ENCODE assay signal across 2 worm cellular contexts in the genomic region with DNA sequence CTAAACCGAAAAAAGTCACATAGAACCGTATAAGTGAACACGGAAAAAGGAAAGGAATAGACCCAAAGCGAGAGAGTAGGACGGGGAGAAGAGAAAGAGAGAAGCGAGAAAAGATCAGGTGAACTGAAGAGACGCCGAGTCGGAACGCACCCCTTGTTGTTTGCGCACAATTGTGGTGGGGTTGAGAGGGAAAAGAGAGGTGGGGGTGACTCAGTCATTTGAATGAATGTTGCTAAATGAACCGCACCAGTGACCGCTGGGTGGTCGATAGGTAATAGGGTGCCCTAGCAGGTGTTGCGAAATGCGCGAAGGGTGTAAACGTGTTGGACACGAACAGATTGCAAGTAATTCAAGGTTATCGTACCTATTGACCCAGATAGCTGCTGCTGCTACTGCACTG.
TF ChIP-seq lines count a peak whose summit lies in the region.

Gene lgl-1 (minus strand): TSS at position 70 of the 400 bp plus-strand sequence.

TF ChIP-seq in whole organism, L4 larva, 104 proteins besides CTCF, POLR2A, EP300 and RAD21 (continued from another document):
- TF ChIP-seq nhr-6 (tag; optimal IDR thresholded peaks at IDR 0.05; lab: Kevin White, UChicago) (peak; percentile 68), lin-39 (tag; optimal IDR thresholded peaks at IDR 0.05; lab: Kevin White, UChicago) (no peak), duxl-1 (tag; optimal IDR thresholded peaks at IDR 0.05; lab: Kevin White, UChicago; ENCODE audit: poor library complexity) (no peak), mdl-1 (tag; optimal IDR thresholded peaks at IDR 0.05; lab: Kevin White, UChicago) (no peak), arid-1 (GFP tag; conservative IDR thresholded peaks at IDR 0.05; lab: Robert Waterston, UW) (no peak), egl-43 (GFP tag; IDR thresholded peaks at IDR 0.05; lab: Robert Waterston, UW) (peak; percentile 58; the same call in 1 of the 2 replicates), nhr-111 (GFP tag; optimal IDR thresholded peaks at IDR 0.05; lab: Kevin White, UChicago) (no peak), egl-27 (tag; optimal IDR thresholded peaks at IDR 0.05; lab: Kevin White, UChicago) (no peak), ceh-20 (GFP tag; IDR thresholded peaks at IDR 0.05; lab: Robert Waterston, UW) (no peak), tra-1 (GFP tag; IDR thresholded peaks at IDR 0.05; lab: Robert Waterston, UW) (no peak), F49E8.2 (tag; optimal IDR thresholded peaks at IDR 0.05; lab: Kevin White, UChicago; ENCODE audit: borderline replicate concordance) (no peak), madf-5 (GFP tag; IDR thresholded peaks at IDR 0.05; lab: Robert Waterston, UW) (no peak), hlh-11 (tag; optimal IDR thresholded peaks at IDR 0.05; lab: Kevin White, UChicago) (peak; percentile 39), dve-1 (tag; optimal IDR thresholded peaks at IDR 0.05; lab: Kevin White, UChicago; ENCODE audit: insufficient read depth) (peak; percentile 33), Y5F2A.4 (GFP tag; optimal IDR thresholded peaks at IDR 0.05; lab: Kevin White, UChicago) (no peak), spr-3 (GFP tag; optimal IDR thresholded peaks at IDR 0.05; lab: Kevin White, UChicago) (no peak), nhr-28 (tag; optimal IDR thresholded peaks at IDR 0.05; lab: Kevin White, UChicago) (peak; percentile 52), fkh-10 (GFP tag; optimal IDR thresholded peaks at IDR 0.05; lab: Kevin White, UChicago) (no peak), Y105C5A.15 (GFP tag; IDR thresholded peaks at IDR 0.05; lab: Robert Waterston, UW) (no peak), T20F7.1 (GFP tag; optimal IDR thresholded peaks at IDR 0.05; lab: Kevin White, UChicago) (no peak), lin-1 (GFP tag; IDR thresholded peaks at IDR 0.05; lab: Robert Waterston, UW) (no peak), ztf-7 (tag; optimal IDR thresholded peaks at IDR 0.05; lab: Kevin White, UChicago) (no peak), snpc-4 (tag; optimal IDR thresholded peaks at IDR 0.05; lab: Kevin White, UChicago) (no peak), mxl-2 (GFP tag; conservative IDR thresholded peaks at IDR 0.05; lab: Robert Waterston, UW) (no peak), ztf-11 (tag; optimal IDR thresholded peaks at IDR 0.05; lab: Kevin White, UChicago) (no peak), lin-13 (GFP tag; optimal IDR thresholded peaks at IDR 0.05; lab: Kevin White, UChicago) (no peak), spr-1 (tag; optimal IDR thresholded peaks at IDR 0.05; lab: Kevin White, UChicago) (no peak), rbr-2 (tag; optimal IDR thresholded peaks at IDR 0.05; lab: Kevin White, UChicago) (peak; percentile 24), lir-3 (tag; optimal IDR thresholded peaks at IDR 0.05; lab: Kevin White, UChicago) (no peak), dmd-6 (GFP tag; IDR thresholded peaks at IDR 0.05; lab: Robert Waterston, UW) (no peak), pha-4 (GFP tag; IDR thresholded peaks at IDR 0.05; lab: Robert Waterston, UW) (no peak), pha-4 (tag; optimal IDR thresholded peaks at IDR 0.05; lab: Kevin White, UChicago) (peak; percentile 23), daf-8 (GFP tag; IDR thresholded peaks at IDR 0.05; lab: Robert Waterston, UW) (no peak), daf-19 (GFP tag; conservative IDR thresholded peaks at IDR 0.05; lab: Robert Waterston, UW) (no peak), tag-97 (GFP tag; IDR thresholded peaks at IDR 0.05; lab: Robert Waterston, UW) (no peak), mdt-29 (GFP tag; IDR thresholded peaks at IDR 0.05; lab: Robert Waterston, UW) (no peak), saeg-2 (GFP tag; IDR thresholded peaks at IDR 0.05; lab: Robert Waterston, UW) (no peak), aha-1 (tag; lab: Kevin White, UChicago) (peak; percentile 58), unc-39 (tag; optimal IDR thresholded peaks at IDR 0.05; lab: Kevin White, UChicago) (no peak), ceh-44 (GFP tag; IDR thresholded peaks at IDR 0.05; lab: Robert Waterston, UW) (no peak), T26A8.4 (GFP tag; IDR thresholded peaks at IDR 0.05; lab: Robert Waterston, UW) (0 out of 2 replicates have a peak, but pooled peaks have one; percentile 31), ceh-28 (tag; optimal IDR thresholded peaks at IDR 0.05; lab: Kevin White, UChicago) (no peak), nhr-11 (tag; optimal IDR thresholded peaks at IDR 0.05; lab: Kevin White, UChicago) (no peak), D1046.2 (GFP tag; IDR thresholded peaks at IDR 0.05; lab: Robert Waterston, UW) (no peak), fos-1 (tag; optimal IDR thresholded peaks at IDR 0.05; lab: Kevin White, UChicago) (no peak)

TF ChIP-seq in whole organism, late embryonic, 69 proteins besides CTCF, POLR2A, EP300 and RAD21 (continued from another document):
- TF ChIP-seq unc-42 (tag; optimal IDR thresholded peaks at IDR 0.05; lab: Kevin White, UChicago) (peak; percentile 27), Y22D7AL.16 (tag; optimal IDR thresholded peaks at IDR 0.05; lab: Kevin White, UChicago) (no peak), tbx-2 (tag; optimal IDR thresholded peaks at IDR 0.05; lab: Kevin White, UChicago) (peak; percentile 73), dmd-4 (tag; optimal IDR thresholded peaks at IDR 0.05; lab: Kevin White, UChicago; ENCODE audit: borderline replicate concordance) (no peak), hlh-8 (tag; optimal IDR thresholded peaks at IDR 0.05; lab: Kevin White, UChicago) (peak; percentile 16), ets-4 (tag; optimal IDR thresholded peaks at IDR 0.05; lab: Kevin White, UChicago) (no peak), tbx-7 (tag; optimal IDR thresholded peaks at IDR 0.05; lab: Kevin White, UChicago) (no peak), npax-4 (tag; optimal IDR thresholded peaks at IDR 0.05; lab: Kevin White, UChicago) (no peak), sox-4 (tag; optimal IDR thresholded peaks at IDR 0.05; lab: Kevin White, UChicago) (no peak), mec-3 (tag; optimal IDR thresholded peaks at IDR 0.05; lab: Kevin White, UChicago; ENCODE audit: borderline replicate concordance) (no peak), ama-1 (optimal IDR thresholded peaks at IDR 0.05; lab: Kevin White, UChicago) (no peak), pha-4 (tag; optimal IDR thresholded peaks at IDR 0.05; lab: Kevin White, UChicago) (no peak), ceh-6 (GFP tag; optimal IDR thresholded peaks at IDR 0.05; lab: Kevin White, UChicago) (no peak), ttx-3 (tag; optimal IDR thresholded peaks at IDR 0.05; lab: Kevin White, UChicago) (no peak), pag-3 (tag; optimal IDR thresholded peaks at IDR 0.05; lab: Kevin White, UChicago; ENCODE audit: borderline replicate concordance) (no peak), T23F11.4 (GFP tag; optimal IDR thresholded peaks at IDR 0.05; lab: Kevin White, UChicago) (no peak), rnt-1 (tag; optimal IDR thresholded peaks at IDR 0.05; lab: Kevin White, UChicago) (peak; percentile 30), C08G9.2 (tag; optimal IDR thresholded peaks at IDR 0.05; lab: Kevin White, UChicago) (peak; percentile 27), hlh-6 (tag; optimal IDR thresholded peaks at IDR 0.05; lab: Kevin White, UChicago) (peak; percentile 22), elt-2 (tag; optimal IDR thresholded peaks at IDR 0.05; lab: Kevin White, UChicago) (peak; percentile 14), pqm-1 (tag; optimal IDR thresholded peaks at IDR 0.05; lab: Kevin White, UChicago) (no peak), ceh-22 (tag; optimal IDR thresholded peaks at IDR 0.05; lab: Kevin White, UChicago) (no peak), lin-11 (tag; optimal IDR thresholded peaks at IDR 0.05; lab: Kevin White, UChicago) (no peak), fax-1 (tag; optimal IDR thresholded peaks at IDR 0.05; lab: Kevin White, UChicago) (no peak), dve-1 (tag; optimal IDR thresholded peaks at IDR 0.05; lab: Kevin White, UChicago) (no peak), sdc-2 (tag; optimal IDR thresholded peaks at IDR 0.05; lab: Kevin White, UChicago) (peak; percentile 75), lim-6 (tag; optimal IDR thresholded peaks at IDR 0.05; lab: Kevin White, UChicago) (no peak), ceh-9 (tag; optimal IDR thresholded peaks at IDR 0.05; lab: Kevin White, UChicago) (no peak), fkh-10 (GFP tag; optimal IDR thresholded peaks at IDR 0.05; lab: Kevin White, UChicago) (peak; percentile 4), zip-5 (tag; optimal IDR thresholded peaks at IDR 0.05; lab: Kevin White, UChicago) (no peak), pax-1 (tag; optimal IDR thresholded peaks at IDR 0.05; lab: Kevin White, UChicago) (no peak), fkh-6 (tag; optimal IDR thresholded peaks at IDR 0.05; lab: Kevin White, UChicago) (no peak), pat-9 (tag; optimal IDR thresholded peaks at IDR 0.05; lab: Kevin White, UChicago) (no peak), unc-3 (GFP tag; conservative IDR thresholded peaks at IDR 0.05; lab: Robert Waterston, UW) (no peak), unc-3 (tag; optimal IDR thresholded peaks at IDR 0.05; lab: Kevin White, UChicago) (no peak), F13H6.1 (tag; optimal IDR thresholded peaks at IDR 0.05; lab: Kevin White, UChicago) (no peak), ceh-34 (tag; optimal IDR thresholded peaks at IDR 0.05; lab: Kevin White, UChicago) (peak; percentile 63), sox-2 (GFP tag; IDR thresholded peaks at IDR 0.05; lab: Robert Waterston, UW) (peak; percentile 37; the same call in 1 of the 2 replicates), unc-55 (GFP tag; optimal IDR thresholded peaks at IDR 0.05; lab: Kevin White, UChicago) (peak; percentile 46), K09A11.1 (tag; optimal IDR thresholded peaks at IDR 0.05; lab: Kevin White, UChicago; ENCODE audit: insufficient read depth) (peak; percentile 43), ceh-48 (tag; optimal IDR thresholded peaks at IDR 0.05; lab: Kevin White, UChicago) (no peak), nhr-232 (tag; optimal IDR thresholded peaks at IDR 0.05; lab: Kevin White, UChicago) (no peak)
